Worm (Caenorhabditis elegans): ENCODE results near the gene F54D11.4.

ce11 chrV:4580594-4580993 is 35.4 kb upstream of the F54D11.4 start:
- TF ChIP-seq nhr-76 (tag; optimal IDR thresholded peaks at IDR 0.05) (no peak), R02D3.7 (tag; optimal IDR thresholded peaks at IDR 0.05) (no peak), zfp-3 (GFP tag; conservative IDR thresholded peaks at IDR 0.05) (no peak), pqm-1 (tag; optimal IDR thresholded peaks at IDR 0.05) (no peak), ceh-82 (tag; optimal IDR thresholded peaks at IDR 0.05) (no peak), T26A8.4 (GFP tag; IDR thresholded peaks at IDR 0.05) (no peak), dmd-9 (GFP tag; IDR thresholded peaks at IDR 0.05) (no peak)
